Worm (Caenorhabditis elegans) whole organism, L2 larva: ENCODE measurements around the gene gly-20.

ENCODE experiments used
- C34F6.9 ChIP-seq: fragments of 150-350 bp; optimal IDR thresholded peaks from 2 replicates; lab custom pipeline; 2014; ENCODE audit warnings: missing biosample characterization, missing genetic modification characterization
- ZK546.5 ChIP-seq: sonication (generic microtip); optimal IDR thresholded peaks from 2 replicates; lab custom pipeline; 2017; ENCODE audit warnings: missing biosample characterization, missing genetic modification characterization
- alr-1 ChIP-seq: fragments of 150-350 bp; optimal IDR thresholded peaks from 2 replicates; lab custom pipeline; 2014; ENCODE audit warnings: missing biosample characterization, missing genetic modification characterization
- ama-1 ChIP-seq: fragments of 150-350 bp; optimal IDR thresholded peaks from 2 replicates; lab custom pipeline; 2018; ENCODE audit warnings: inconsistent platforms
- elt-1 ChIP-seq: fragments of 150-350 bp; optimal IDR thresholded peaks from 2 replicates; lab custom pipeline; 2014; ENCODE audit warnings: missing biosample characterization, missing genetic modification characterization
- lin-13 ChIP-seq: fragments of 150-350 bp; optimal IDR thresholded peaks from 2 replicates; lab custom pipeline; 2014; ENCODE audit warnings: missing biosample characterization, missing genetic modification reagents, missing genetic modification characterization
- lin-39 ChIP-seq: fragments of 150-350 bp; optimal IDR thresholded peaks from 2 replicates; lab custom pipeline; 2014; ENCODE audit warnings: missing biosample characterization, missing genetic modification reagents, missing genetic modification characterization
- lsy-2 ChIP-seq, 2 experiments: fragments of 150-350 bp in 1 of 2; sonication (generic microtip) in 1 of 2; optimal IDR thresholded peaks; 2 replicates each; lab custom pipeline; 2014 to 2017; ENCODE audit warnings: missing biosample characterization in 2 of 2, missing genetic modification characterization in 2 of 2
- mdl-1 ChIP-seq, 2 experiments: fragments of 150-350 bp in 1 of 2; sonication (generic microtip) in 1 of 2; optimal IDR thresholded peaks; 2 replicates each; lab custom pipeline; 2017; ENCODE audit warnings: missing biosample characterization in 2 of 2, missing genetic modification characterization in 2 of 2
- nhr-11 ChIP-seq: fragments of 150-350 bp; optimal IDR thresholded peaks from 2 replicates; lab custom pipeline; 2014; ENCODE audit warnings: missing biosample characterization, missing genetic modification characterization
- peb-1 ChIP-seq: fragments of 150-350 bp; optimal IDR thresholded peaks from 2 replicates; lab custom pipeline; 2014; ENCODE audit warnings: missing biosample characterization, missing genetic modification characterization
- skn-1 ChIP-seq: sonication (generic microtip); optimal IDR thresholded peaks from 2 replicates; lab custom pipeline; 2017; ENCODE audit warnings: missing biosample characterization, missing genetic modification characterization
- unc-39 ChIP-seq: fragments of 150-350 bp; optimal IDR thresholded peaks from 2 replicates; lab custom pipeline; 2014; ENCODE audit warnings: missing biosample characterization, missing genetic modification characterization

ce11 chrV:11304200-11304599 is 21.8 kb downstream of the gly-20 start:
- TF ChIP-seq lin-39 (tag; lab: Kevin White, UChicago) (no peak), lin-13 (no peak), ama-1 (lab: Kevin White, UChicago) (no peak), unc-39 (tag; lab: Kevin White, UChicago) (no peak), elt-1 (tag; lab: Kevin White, UChicago) (no peak), skn-1 (tag; lab: Kevin White, UChicago) (no peak), peb-1 (no peak), C34F6.9 (tag; lab: Kevin White, UChicago) (no peak), mdl-1 (tag; optimal IDR thresholded peaks at IDR 0.05; lab: Kevin White, UChicago) (no peak), alr-1 (tag; lab: Kevin White, UChicago) (no peak), ZK546.5 (tag; lab: Kevin White, UChicago) (no peak), nhr-11 (tag; lab: Kevin White, UChicago) (no peak), lsy-2 (tag; optimal IDR thresholded peaks at IDR 0.05; lab: Kevin White, UChicago) (no peak)
